Fruit fly (Drosophila melanogaster): ENCODE measurements around the gene TwdlG.

Gene TwdlG

dm6 chr3R:4251241-4251640 lies at the start of gene TwdlG:
Gene TwdlG, minus strand, starts transcription at chr3R:4251341.
- TF ChIP-seq EcR (GFP tag; optimal IDR thresholded peaks at IDR 0.05) = no peak
- TF ChIP-seq psq (optimal IDR thresholded peaks at IDR 0.05) = no peak
- TF ChIP-seq pan (optimal IDR thresholded peaks at IDR 0.05) = no peak
- TF ChIP-seq usp (GFP tag; optimal IDR thresholded peaks at IDR 0.05) = no peak
- no peak for TF ChIP-seq Dll (optimal IDR thresholded peaks at IDR 0.05)
- TF ChIP-seq CG8478 (optimal IDR thresholded peaks at IDR 0.05) = no peak

- TF ChIP-seq pan (optimal IDR thresholded peaks at IDR 0.05) (no peak), EcR (GFP tag; optimal IDR thresholded peaks at IDR 0.05) (no peak), Dll (optimal IDR thresholded peaks at IDR 0.05) (no peak), usp (GFP tag; optimal IDR thresholded peaks at IDR 0.05) (no peak), CG8478 (optimal IDR thresholded peaks at IDR 0.05) (no peak), psq (optimal IDR thresholded peaks at IDR 0.05) (no peak)
Observed at dm6 chr3R:4294689-4295088, 43.5 kb upstream of the TwdlG start, which contains the start of gene Nepl11. Gene Nepl11, minus strand, starts transcription at chr3R:4294840.

- TF ChIP-seq Dll (optimal IDR thresholded peaks at IDR 0.05) = no peak
- TF ChIP-seq pan (optimal IDR thresholded peaks at IDR 0.05) = no peak
- TF ChIP-seq usp (GFP tag; optimal IDR thresholded peaks at IDR 0.05) = no peak
- no peak for TF ChIP-seq psq (optimal IDR thresholded peaks at IDR 0.05)
- TF ChIP-seq CG8478 (optimal IDR thresholded peaks at IDR 0.05) = no peak
- TF ChIP-seq EcR (GFP tag; optimal IDR thresholded peaks at IDR 0.05) = no peak
Observed at dm6 chr3R:4292185-4292584, 41.0 kb upstream of the TwdlG start.

dm6 chr3R:4291289-4291688 lies 40.1 kb upstream of the TwdlG start:
- TF ChIP-seq EcR (GFP tag; optimal IDR thresholded peaks at IDR 0.05) = no peak
- no peak for TF ChIP-seq pan (optimal IDR thresholded peaks at IDR 0.05)
- TF ChIP-seq CG8478 (optimal IDR thresholded peaks at IDR 0.05) = no peak
- TF ChIP-seq psq (optimal IDR thresholded peaks at IDR 0.05) = no peak
- TF ChIP-seq usp (GFP tag; optimal IDR thresholded peaks at IDR 0.05) = no peak
- TF ChIP-seq Dll (optimal IDR thresholded peaks at IDR 0.05) = no peak

dm6 chr3R:4284376-4284953 lies 33.3 kb upstream of the TwdlG start:
- TF ChIP-seq CG8478 (optimal IDR thresholded peaks at IDR 0.05) = no peak
- no peak for TF ChIP-seq EcR (GFP tag; optimal IDR thresholded peaks at IDR 0.05)
- no peak for TF ChIP-seq usp (GFP tag; optimal IDR thresholded peaks at IDR 0.05)
- TF ChIP-seq psq (optimal IDR thresholded peaks at IDR 0.05) = no peak
- TF ChIP-seq pan (optimal IDR thresholded peaks at IDR 0.05) = no peak

dm6 chr3R:4282207-4282606 lies 31.1 kb upstream of the TwdlG start:
- TF ChIP-seq psq (optimal IDR thresholded peaks at IDR 0.05) = no peak
- no peak for TF ChIP-seq CG8478 (optimal IDR thresholded peaks at IDR 0.05)
- TF ChIP-seq usp (GFP tag; optimal IDR thresholded peaks at IDR 0.05) = no peak
- TF ChIP-seq pan (optimal IDR thresholded peaks at IDR 0.05) = no peak
- TF ChIP-seq EcR (GFP tag; optimal IDR thresholded peaks at IDR 0.05) = no peak
- no peak for TF ChIP-seq Dll (optimal IDR thresholded peaks at IDR 0.05)

dm6 chr3R:4281119-4281861 lies 30.1 kb upstream of the TwdlG start:
- TF ChIP-seq CG8478 (optimal IDR thresholded peaks at IDR 0.05) = no peak
- no peak for TF ChIP-seq usp (GFP tag; optimal IDR thresholded peaks at IDR 0.05)
- TF ChIP-seq Dll (optimal IDR thresholded peaks at IDR 0.05) = no peak
- no peak for TF ChIP-seq EcR (GFP tag; optimal IDR thresholded peaks at IDR 0.05)
- no peak for TF ChIP-seq pan (optimal IDR thresholded peaks at IDR 0.05)
- TF ChIP-seq psq (optimal IDR thresholded peaks at IDR 0.05) = no peak

- TF ChIP-seq pan (optimal IDR thresholded peaks at IDR 0.05) (no peak), psq (optimal IDR thresholded peaks at IDR 0.05) (no peak), Dll (optimal IDR thresholded peaks at IDR 0.05) (no peak), EcR (GFP tag; optimal IDR thresholded peaks at IDR 0.05) (no peak), usp (GFP tag; optimal IDR thresholded peaks at IDR 0.05) (no peak), CG8478 (optimal IDR thresholded peaks at IDR 0.05) (no peak)
Observed at dm6 chr3R:4280062-4280461, 28.9 kb upstream of the TwdlG start, which contains the start of gene cpx. Gene cpx, plus strand, starts transcription at chr3R:4280221.

dm6 chr3R:4277828-4278227 lies 26.7 kb upstream of the TwdlG start, which contains the start of gene flip:
Gene flip, minus strand, starts transcription at chr3R:4277928.
- TF ChIP-seq psq (optimal IDR thresholded peaks at IDR 0.05) = no peak
- TF ChIP-seq usp (GFP tag; optimal IDR thresholded peaks at IDR 0.05) = no peak
- TF ChIP-seq Dll (optimal IDR thresholded peaks at IDR 0.05) = no peak
- TF ChIP-seq pan (optimal IDR thresholded peaks at IDR 0.05) = no peak

- TF ChIP-seq pan (optimal IDR thresholded peaks at IDR 0.05) (no peak), EcR (GFP tag; optimal IDR thresholded peaks at IDR 0.05) (no peak), CG8478 (optimal IDR thresholded peaks at IDR 0.05) (no peak), Dll (optimal IDR thresholded peaks at IDR 0.05) (no peak), usp (GFP tag; optimal IDR thresholded peaks at IDR 0.05) (no peak), psq (optimal IDR thresholded peaks at IDR 0.05) (no peak)
Observed at dm6 chr3R:4268339-4268738, 17.2 kb upstream of the TwdlG start.

dm6 chr3R:4266470-4266869 lies 15.3 kb upstream of the TwdlG start, which contains the start of gene CG1092:
Gene CG1092, plus strand, starts transcription at chr3R:4266770.
- no peak for TF ChIP-seq Dll (optimal IDR thresholded peaks at IDR 0.05)
- TF ChIP-seq psq (optimal IDR thresholded peaks at IDR 0.05) = no peak
- TF ChIP-seq usp (GFP tag; optimal IDR thresholded peaks at IDR 0.05) = no peak
- TF ChIP-seq pan (optimal IDR thresholded peaks at IDR 0.05) = no peak
- TF ChIP-seq CG8478 (optimal IDR thresholded peaks at IDR 0.05) = no peak
- TF ChIP-seq EcR (GFP tag; optimal IDR thresholded peaks at IDR 0.05) = no peak

- TF ChIP-seq Dll (optimal IDR thresholded peaks at IDR 0.05) (no peak), psq (optimal IDR thresholded peaks at IDR 0.05) (no peak), usp (GFP tag; optimal IDR thresholded peaks at IDR 0.05) (no peak), pan (optimal IDR thresholded peaks at IDR 0.05) (no peak), CG8478 (optimal IDR thresholded peaks at IDR 0.05) (no peak), EcR (GFP tag; optimal IDR thresholded peaks at IDR 0.05) (no peak)
Observed at dm6 chr3R:4256672-4257071, 5.5 kb upstream of the TwdlG start, which contains the start of gene Or82a. Gene Or82a, plus strand, starts transcription at chr3R:4256972.

Measured in whole organism.